Worm (Caenorhabditis elegans): Measurements from ENCODE around the gene M28.4.

Gene M28.4

ce11 chrII:10694713-10695112 is 51.2 kb downstream of the M28.4 start, which contains the start of gene lgc-57:
Gene lgc-57 (plus strand): TSS chrII:10695013.
- TF ChIP-seq lsy-27 (tag; optimal IDR thresholded peaks at IDR 0.05; ENCODE audit: borderline replicate concordance, insufficient read depth), result no peak
- no peak for TF ChIP-seq pha-4 (tag; optimal IDR thresholded peaks at IDR 0.05)
- TF ChIP-seq F52B5.7 (tag; optimal IDR thresholded peaks at IDR 0.05), result no peak
- TF ChIP-seq hrde-1 (tag; optimal IDR thresholded peaks at IDR 0.05; ENCODE audit: borderline replicate concordance), result no peak
- TF ChIP-seq madf-3 (GFP tag; IDR thresholded peaks at IDR 0.05), result no peak
- TF ChIP-seq bed-2 (GFP tag; IDR thresholded peaks at IDR 0.05), result no peak
- no peak for TF ChIP-seq ceh-58 (GFP tag; IDR thresholded peaks at IDR 0.05)
- no peak for TF ChIP-seq nfya-1 (tag; optimal IDR thresholded peaks at IDR 0.05; ENCODE audit: borderline replicate concordance, insufficient read depth)

ce11 chrII:10696060-10696459 is 52.6 kb downstream of the M28.4 start:
- TF ChIP-seq ekl-4 (GFP tag; IDR thresholded peaks at IDR 0.05) (no peak), F33H1.4 (GFP tag; IDR thresholded peaks at IDR 0.05) (no peak), snpc-3.4 (tag; optimal IDR thresholded peaks at IDR 0.05) (no peak), nhr-27 (tag; optimal IDR thresholded peaks at IDR 0.05) (no peak), lir-1 (GFP tag; conservative IDR thresholded peaks at IDR 0.05) (no peak)
